Fruit fly (Drosophila melanogaster) whole organism, wandering third instar larva: ENCODE data around the gene NK7.1.

Experiments
- CG9705 ChIP-seq: fragments of 200-800 bp; sonication (Bioruptor generic); optimal IDR thresholded peaks from 2 replicates; lab custom pipeline; 2018; ENCODE audit warnings: missing biosample characterization, mild to moderate bottlenecking, missing genetic modification characterization
- Mio ChIP-seq: sonication (Bioruptor generic); optimal IDR thresholded peaks from 2 replicates; lab custom pipeline; 2016; ENCODE audit warnings: missing biosample characterization, missing genetic modification characterization
- Rel ChIP-seq, 2 experiments: fragments of 200-800 bp; sonication (Bioruptor generic) in 1 of 2; optimal IDR thresholded peaks; 2 replicates in 1 of 2; 3 replicates in 1 of 2; lab custom pipeline; 2016 to 2019; ENCODE audit warnings: mild to moderate bottlenecking in 2 of 2, missing biosample characterization in 2 of 2, missing genetic modification characterization in 2 of 2, moderate library complexity in 1 of 2
- Sp1 ChIP-seq: fragments of 200-800 bp; sonication (Bioruptor generic); optimal IDR thresholded peaks from 3 replicates; lab custom pipeline; 2019; ENCODE audit warnings: missing biosample characterization, mild to moderate bottlenecking, missing genetic modification characterization, moderate library complexity
- lola ChIP-seq: fragments of >200 bp; optimal IDR thresholded peaks from 2 replicates; lab custom pipeline; 2017; ENCODE audit warnings: missing biosample characterization, missing genetic modification characterization
- pan ChIP-seq: fragments of >200 bp; optimal IDR thresholded peaks from 2 replicates; lab custom pipeline; 2017

DNA sequence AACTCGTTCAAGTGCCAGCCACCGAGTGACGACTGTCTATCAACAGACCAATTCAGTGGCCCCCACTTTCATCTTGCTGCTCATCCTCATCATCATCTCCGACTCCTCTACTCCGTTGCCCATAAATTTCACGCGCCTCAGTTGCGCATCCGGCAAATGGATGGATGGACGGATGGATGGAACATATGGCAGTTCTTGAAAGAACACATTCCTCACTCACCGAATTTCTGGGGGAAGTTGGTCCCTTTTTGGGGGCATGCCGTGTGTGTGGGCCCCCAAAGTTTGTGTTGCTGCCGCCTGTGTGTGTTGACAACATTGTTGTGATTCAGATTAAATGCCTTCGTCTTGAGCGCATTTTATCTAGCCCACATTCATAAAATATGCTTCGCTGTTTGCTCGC, 42.9 kb upstream of the NK7.1 start:
- no peak for TF ChIP-seq CG9705 (GFP tag; lab: Kevin White, UChicago)
- no peak for TF ChIP-seq Mio (GFP tag; lab: Kevin White, UChicago)
- TF ChIP-seq pan = no peak
- no peak for TF ChIP-seq Sp1 (GFP tag; lab: Kevin White, UChicago)
- TF ChIP-seq lola (GFP tag; lab: Kevin White, UChicago) = no peak
- no peak for TF ChIP-seq Rel (GFP tag; optimal IDR thresholded peaks at IDR 0.05; lab: Kevin White, UChicago)
- TF ChIP-seq Rel (tag; optimal IDR thresholded peaks at IDR 0.05; lab: Kevin White, UChicago) = no peak
